Fruit fly (Drosophila melanogaster) whole organism: ENCODE data around the gene CG7320.

Experiments used
- CG8478 ChIP-seq: fragments of >200 bp; optimal IDR thresholded peaks from 2 replicates; lab custom pipeline; 2018; ENCODE audit warnings: inconsistent platforms
- usp ChIP-seq: fragments of >200 bp; optimal IDR thresholded peaks from 2 replicates; lab custom pipeline; 2017; ENCODE audit warnings: missing biosample characterization, missing genetic modification characterization, mixed read lengths

dm6 chr3L:18226682-18227410, 25.6 kb downstream of the CG7320 start:
- TF ChIP-seq usp (GFP tag; lab: Kevin White, UChicago) (no peak), CG8478 (lab: Kevin White, UChicago) (no peak)
